Worm (Caenorhabditis elegans): ENCODE measurements around the gene ceh-75.

ceh-75 gene

DNA sequence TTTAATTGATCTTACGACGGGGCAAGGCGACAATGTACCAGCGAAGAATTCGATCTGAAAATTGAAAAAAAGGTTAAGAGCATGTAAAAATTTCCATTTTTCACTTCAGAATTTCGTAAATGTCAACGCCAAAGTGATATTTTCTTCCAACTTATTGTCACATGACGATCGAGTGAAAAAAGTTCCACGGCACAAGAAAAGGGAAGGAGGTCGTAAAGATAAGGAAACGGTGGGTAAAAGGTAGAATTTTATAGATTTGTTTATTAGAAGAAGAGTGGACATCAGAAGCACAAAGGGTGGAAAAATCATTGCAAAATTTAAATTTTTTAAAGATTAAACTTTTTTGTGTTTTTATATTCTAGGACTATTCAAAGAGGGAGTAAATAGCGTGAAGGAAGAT lies 6.8 kb downstream of the ceh-75 start:
- peak; percentile 22 for TF ChIP-seq crh-2 (tag; optimal IDR thresholded peaks at IDR 0.05)
- peak; percentile 50 for TF ChIP-seq fos-1 (tag; optimal IDR thresholded peaks at IDR 0.05)
- TF ChIP-seq unc-62 (GFP tag; optimal IDR thresholded peaks at IDR 0.05) = no peak
- TF ChIP-seq gmeb-1 (tag; optimal IDR thresholded peaks at IDR 0.05) = peak; percentile 37
- TF ChIP-seq ZK546.5 (tag; optimal IDR thresholded peaks at IDR 0.05) = no peak

DNA sequence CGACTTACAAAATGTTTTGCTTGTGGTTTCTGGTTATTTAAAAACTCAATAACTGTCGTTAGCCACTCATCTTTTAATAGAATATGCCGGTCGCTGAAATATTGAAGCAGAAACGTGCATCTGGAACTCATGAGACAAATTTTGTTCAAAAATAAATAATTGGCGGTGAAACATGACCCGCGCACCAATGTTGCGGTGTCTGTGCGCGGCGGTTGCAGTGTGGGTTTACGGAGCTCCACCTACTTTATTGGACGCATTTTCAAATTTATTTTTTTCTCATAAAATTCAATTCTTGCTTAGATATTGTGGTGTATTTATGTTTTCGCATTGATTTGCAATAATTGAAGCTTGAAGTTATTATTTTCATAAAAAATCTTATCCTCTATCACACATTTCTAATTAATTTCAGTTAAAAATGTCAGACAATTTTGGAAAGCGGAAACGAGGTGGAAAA lies 9.5 kb downstream of the ceh-75 start, which contains the start of the genes rmh-2 and suds-3:
TSS of gene rmh-2 (minus strand) at position 164 of the 454 bp plus-strand sequence.
TSS of gene suds-3 (plus strand) at position 404 of the 454 bp plus-strand sequence.
- TF ChIP-seq nhr-129 (tag; optimal IDR thresholded peaks at IDR 0.05) (peak; percentile 52), nhr-23 (tag; optimal IDR thresholded peaks at IDR 0.05) (no peak), nhr-25 (tag; optimal IDR thresholded peaks at IDR 0.05) (no peak), dmd-4 (tag; optimal IDR thresholded peaks at IDR 0.05) (no peak), unc-55 (GFP tag; optimal IDR thresholded peaks at IDR 0.05) (peak; percentile 70), lin-11 (tag; optimal IDR thresholded peaks at IDR 0.05) (peak; percentile 51), lin-13 (GFP tag; optimal IDR thresholded peaks at IDR 0.05) (peak; percentile 1), R02D3.7 (tag; optimal IDR thresholded peaks at IDR 0.05) (peak; percentile 54), nhr-21 (tag; optimal IDR thresholded peaks at IDR 0.05) (peak; percentile 9), C34F6.9 (tag; optimal IDR thresholded peaks at IDR 0.05) (no peak), gmeb-1 (tag; optimal IDR thresholded peaks at IDR 0.05) (peak; percentile 83)

DNA sequence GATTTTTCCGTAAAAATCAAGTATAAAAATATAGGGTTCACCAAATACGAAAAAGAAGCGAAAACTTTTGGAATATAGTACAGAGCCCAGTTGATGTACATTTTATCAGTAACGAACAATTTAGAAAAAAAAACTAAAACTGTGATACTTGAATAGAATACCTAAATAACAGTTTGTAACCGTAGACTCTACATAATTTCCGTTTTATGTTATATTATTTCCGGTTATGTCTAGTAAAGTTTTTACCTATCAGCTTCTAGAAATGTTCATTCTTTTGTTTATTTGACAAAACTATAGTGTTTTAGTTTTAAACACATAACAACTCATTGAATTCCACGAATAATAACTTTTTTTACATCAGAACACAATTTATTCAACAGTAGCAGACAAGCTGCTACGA lies 16.3 kb downstream of the ceh-75 start, which contains the start of gene srj-33:
TSS of gene srj-33 (minus strand) at position 101 of the 400 bp plus-strand sequence.
- no peak for TF ChIP-seq lsy-2 (tag; optimal IDR thresholded peaks at IDR 0.05)
- no peak for TF ChIP-seq skn-1 (tag; optimal IDR thresholded peaks at IDR 0.05)
- no peak for TF ChIP-seq fos-1 (tag; optimal IDR thresholded peaks at IDR 0.05)
- no peak for TF ChIP-seq nhr-25 (tag; optimal IDR thresholded peaks at IDR 0.05)
- no peak for TF ChIP-seq nhr-11 (tag; optimal IDR thresholded peaks at IDR 0.05)
- no peak for TF ChIP-seq R02D3.7 (tag; optimal IDR thresholded peaks at IDR 0.05)
- no peak for TF ChIP-seq mab-5 (tag; optimal IDR thresholded peaks at IDR 0.05)
- no peak for TF ChIP-seq nhr-21 (tag; optimal IDR thresholded peaks at IDR 0.05)
- TF ChIP-seq Y55F3AM.14 (GFP tag; optimal IDR thresholded peaks at IDR 0.05) = no peak
- no peak for TF ChIP-seq alr-1 (tag; optimal IDR thresholded peaks at IDR 0.05)
- TF ChIP-seq ceh-16 (tag; optimal IDR thresholded peaks at IDR 0.05) = no peak
- TF ChIP-seq peb-1 (tag; optimal IDR thresholded peaks at IDR 0.05) = no peak

DNA sequence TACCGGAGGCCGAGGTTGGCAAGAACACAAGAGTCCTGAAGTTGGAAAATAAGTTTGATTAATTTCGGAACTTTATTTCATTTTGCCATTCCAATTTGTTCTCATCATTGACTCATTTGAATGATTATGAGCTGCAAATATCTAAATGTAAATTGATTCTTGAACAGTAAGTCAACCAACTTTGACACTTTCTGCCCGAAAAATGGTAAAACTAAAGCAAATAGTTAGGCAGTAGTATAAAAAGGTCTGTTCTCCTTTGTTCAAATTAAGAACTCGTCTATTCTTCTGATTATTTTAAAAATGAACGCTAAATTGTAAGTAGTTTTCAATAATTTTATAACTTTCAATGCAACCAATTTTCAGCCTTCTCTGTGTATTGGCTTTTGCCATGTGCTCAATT lies 21.9 kb downstream of the ceh-75 start, which contains the start of gene fipr-12:
TSS of gene fipr-12 (plus strand) at position 301 of the 400 bp plus-strand sequence.
- no peak for TF ChIP-seq sma-3 (GFP tag; optimal IDR thresholded peaks at IDR 0.05)
- TF ChIP-seq R02D3.7 (tag; optimal IDR thresholded peaks at IDR 0.05) = no peak
- TF ChIP-seq unc-55 (GFP tag; optimal IDR thresholded peaks at IDR 0.05) = no peak
- no peak for TF ChIP-seq sma-9 (GFP tag; optimal IDR thresholded peaks at IDR 0.05)
- TF ChIP-seq sma-9 (tag; optimal IDR thresholded peaks at IDR 0.05) = no peak
- no peak for TF ChIP-seq dmd-4 (tag; optimal IDR thresholded peaks at IDR 0.05)
- no peak for TF ChIP-seq ztf-1 (GFP tag; conservative IDR thresholded peaks at IDR 0.05)
- TF ChIP-seq mdl-1 (tag; optimal IDR thresholded peaks at IDR 0.05) = no peak
- no peak for TF ChIP-seq ztf-11 (tag; optimal IDR thresholded peaks at IDR 0.05)
- no peak for TF ChIP-seq unc-62 (GFP tag; optimal IDR thresholded peaks at IDR 0.05)
- no peak for TF ChIP-seq nhr-129 (tag; optimal IDR thresholded peaks at IDR 0.05)

DNA sequence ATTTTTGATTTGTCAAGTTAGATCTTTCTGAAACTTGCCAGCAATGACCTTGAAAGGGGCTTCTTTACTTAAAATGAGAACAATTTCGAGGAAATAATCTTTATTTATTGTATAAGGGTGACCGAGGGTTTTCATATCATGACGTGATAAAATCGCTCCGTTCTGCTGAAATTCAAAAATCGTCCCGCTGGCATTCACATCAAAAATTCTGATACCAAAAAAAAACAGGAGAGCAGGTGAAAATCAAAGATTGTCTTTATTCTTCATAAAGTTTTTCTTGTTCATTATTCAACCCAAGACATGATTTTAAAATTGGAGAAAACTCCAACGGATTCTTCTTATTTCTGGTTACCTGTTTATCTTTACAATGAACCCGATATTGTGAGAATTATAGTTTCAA lies 23.0 kb downstream of the ceh-75 start, which contains the start of gene sre-28:
TSS of gene sre-28 (plus strand) at position 301 of the 400 bp plus-strand sequence.
- TF ChIP-seq lin-13 (GFP tag; optimal IDR thresholded peaks at IDR 0.05) = no peak
- no peak for TF ChIP-seq nhr-25 (tag; optimal IDR thresholded peaks at IDR 0.05)
- TF ChIP-seq elt-1 (tag; optimal IDR thresholded peaks at IDR 0.05) = no peak
- TF ChIP-seq nhr-129 (tag; optimal IDR thresholded peaks at IDR 0.05) = no peak
- TF ChIP-seq unc-39 (tag; optimal IDR thresholded peaks at IDR 0.05) = no peak
- TF ChIP-seq mab-5 (tag; optimal IDR thresholded peaks at IDR 0.05) = no peak
- no peak for TF ChIP-seq elt-3 (tag; optimal IDR thresholded peaks at IDR 0.05)
- no peak for TF ChIP-seq R02D3.7 (tag; optimal IDR thresholded peaks at IDR 0.05)
- TF ChIP-seq nhr-237 (tag; optimal IDR thresholded peaks at IDR 0.05) = no peak
- no peak for TF ChIP-seq ama-1 (optimal IDR thresholded peaks at IDR 0.05)
- no peak for TF ChIP-seq nhr-23 (tag; optimal IDR thresholded peaks at IDR 0.05)
- no peak for TF ChIP-seq dmd-4 (tag; optimal IDR thresholded peaks at IDR 0.05)
